Worm (Caenorhabditis elegans) whole organism, young adult: ENCODE results near the gene ncx-9.

Experiments
- D2030.7 ChIP-seq: fragments of 200-800 bp; sonication (Bioruptor generic); IDR thresholded peaks from 2 replicates; pipeline ENCODE4 v1.3.6; 2022; ENCODE audit warnings: missing genetic modification reagents, missing genetic modification characterization, missing compliant biosample characterization
- F10E7.11 ChIP-seq: sonication (generic microtip); optimal IDR thresholded peaks from 2 replicates; lab custom pipeline; 2017; ENCODE audit warnings: mild to moderate bottlenecking, missing genetic modification characterization, moderate library complexity, missing compliant biosample characterization
- F33H1.4 ChIP-seq: fragments of 200-800 bp; sonication (Bioruptor generic); IDR thresholded peaks from 2 replicates; pipeline ENCODE4 v1.3.6; 2022; ENCODE audit warnings: missing genetic modification reagents, missing genetic modification characterization, missing compliant biosample characterization
- F55B11.4 ChIP-seq: sonication (generic microtip); optimal IDR thresholded peaks from 2 replicates; lab custom pipeline; 2016; ENCODE audit warnings: missing compliant biosample characterization, missing genetic modification characterization, borderline replicate concordance; ENCODE audit not compliant: insufficient read depth
- Y53F4B.3 ChIP-seq: fragments of 200-800 bp; sonication (Bioruptor generic); IDR thresholded peaks from 2 replicates; pipeline ENCODE4 v1.3.6; 2022; ENCODE audit warnings: missing genetic modification reagents, missing genetic modification characterization, missing compliant biosample characterization
- Y95B8A.8 ChIP-seq: fragments of 200-800 bp; sonication (Bioruptor generic); IDR thresholded peaks from 2 replicates; pipeline ENCODE4 v1.3.6; 2022; ENCODE audit warnings: missing genetic modification reagents, missing genetic modification characterization, missing compliant biosample characterization
- akir-1 ChIP-seq: fragments of 200-800 bp; sonication (Bioruptor generic); optimal IDR thresholded peaks from 2 replicates; lab custom pipeline; 2018; ENCODE audit warnings: mild to moderate bottlenecking, missing genetic modification characterization, moderate library complexity, missing compliant biosample characterization
- cebp-1 ChIP-seq, 2 experiments: fragments of 200-800 bp in 1 of 2; sonication (Bioruptor generic) in 1 of 2; sonication (generic microtip) in 1 of 2; IDR thresholded peaks in 1 of 2; optimal IDR thresholded peaks in 1 of 2; 2 replicates each; pipeline versions ENCODE4 v1.3.6 to Lab custom; 2017 to 2022; ENCODE audit warnings: missing compliant biosample characterization in 2 of 2, missing genetic modification characterization in 2 of 2, mild to moderate bottlenecking in 1 of 2, missing genetic modification reagents in 1 of 2, moderate library complexity in 1 of 2
- ceh-40 ChIP-seq: fragments of 200-800 bp; sonication (Bioruptor generic); IDR thresholded peaks from 2 replicates; pipeline ENCODE4 v1.3.6; 2022; ENCODE audit warnings: missing genetic modification characterization, missing compliant biosample characterization
- die-1 ChIP-seq: sonication (generic microtip); optimal IDR thresholded peaks from 2 replicates; lab custom pipeline; 2016; ENCODE audit warnings: missing genotype, mild to moderate bottlenecking, missing genetic modification characterization, missing compliant biosample characterization
- dpff-1 ChIP-seq: sonication (generic microtip); optimal IDR thresholded peaks from 2 replicates; lab custom pipeline; 2017; ENCODE audit warnings: mild to moderate bottlenecking, missing genetic modification characterization, missing compliant biosample characterization
- egl-44 ChIP-seq: fragments of 200-800 bp; sonication (Bioruptor generic); IDR thresholded peaks from 2 replicates; pipeline ENCODE4 v1.3.6; 2022; ENCODE audit warnings: missing genetic modification reagents, missing genetic modification characterization, missing compliant biosample characterization
- egrh-3 ChIP-seq: fragments of 200-800 bp; sonication (Bioruptor generic); IDR thresholded peaks from 2 replicates; pipeline ENCODE4 v1.3.6; 2022; ENCODE audit warnings: missing genetic modification reagents, missing genetic modification characterization, missing compliant biosample characterization
- ekl-4 ChIP-seq: fragments of 200-800 bp; sonication (Bioruptor generic); IDR thresholded peaks from 2 replicates; pipeline ENCODE4 v1.3.6; 2022; ENCODE audit warnings: missing genetic modification reagents, missing genetic modification characterization, missing compliant biosample characterization
- hrde-1 ChIP-seq: sonication (generic microtip); optimal IDR thresholded peaks from 2 replicates; lab custom pipeline; 2016; ENCODE audit warnings: missing genetic modification characterization, mild to moderate bottlenecking, missing compliant biosample characterization, moderate library complexity, missing genotype, missing genetic modification reagents, borderline replicate concordance
- hsf-1 ChIP-seq: fragments of 200-800 bp; sonication (Bioruptor generic); IDR thresholded peaks from 2 replicates; pipeline ENCODE4 v1.3.6; 2022; ENCODE audit warnings: missing genetic modification reagents, missing genetic modification characterization, missing compliant biosample characterization
- lin-26 ChIP-seq: fragments of 200-800 bp; sonication (Bioruptor generic); IDR thresholded peaks from 2 replicates; pipeline ENCODE4 v1.3.6; 2022; ENCODE audit warnings: missing genetic modification reagents, missing genetic modification characterization, missing compliant biosample characterization
- lir-1 ChIP-seq: fragments of 200-800 bp; sonication (Bioruptor generic); conservative IDR thresholded peaks from 2 replicates; pipeline ENCODE4 v1.3.6; 2022; ENCODE audit warnings: missing genetic modification reagents, missing genetic modification characterization, missing compliant biosample characterization
- madf-6 ChIP-seq: fragments of 200-800 bp; sonication (Bioruptor generic); IDR thresholded peaks from 2 replicates; pipeline ENCODE4 v1.3.6; 2022; ENCODE audit warnings: missing genetic modification reagents, missing genetic modification characterization, missing compliant biosample characterization
- madf-8 ChIP-seq: fragments of 200-800 bp; sonication (Bioruptor generic); conservative IDR thresholded peaks from 2 replicates; pipeline ENCODE4 v1.3.6; 2022; ENCODE audit warnings: missing genetic modification reagents, missing genetic modification characterization, missing compliant biosample characterization
- nfya-1 ChIP-seq: sonication (generic microtip); optimal IDR thresholded peaks from 2 replicates; lab custom pipeline; 2017; ENCODE audit warnings: antibody characterized with exemption, missing compliant biosample characterization, missing genetic modification characterization, borderline replicate concordance; ENCODE audit not compliant: insufficient read depth
- nhr-179 ChIP-seq: sonication (generic microtip); optimal IDR thresholded peaks from 2 replicates; lab custom pipeline; 2016; ENCODE audit warnings: mild to moderate bottlenecking, missing genetic modification characterization, missing compliant biosample characterization
- rec-8 ChIP-seq, 2 experiments: sonication (generic microtip); optimal IDR thresholded peaks; 2 replicates each; lab custom pipeline; 2016; ENCODE audit warnings: mild to moderate bottlenecking in 2 of 2, missing genetic modification characterization in 2 of 2, missing genetic modification reagents in 2 of 2, missing genotype in 2 of 2, missing biosample characterization in 1 of 2, missing compliant biosample characterization in 1 of 2, moderate library complexity in 1 of 2
- repo-1 ChIP-seq: sonication (generic microtip); optimal IDR thresholded peaks from 2 replicates; lab custom pipeline; 2017; ENCODE audit warnings: mild to moderate bottlenecking, missing genetic modification characterization, missing compliant biosample characterization
- snpc-1.3 ChIP-seq: sonication (generic microtip); optimal IDR thresholded peaks from 2 replicates; lab custom pipeline; 2017; ENCODE audit warnings: missing genetic modification characterization, mild to moderate bottlenecking, missing compliant biosample characterization, antibody characterized with exemption, moderate library complexity, missing genotype, missing genetic modification reagents; ENCODE audit not compliant: insufficient read depth
- sptf-2 ChIP-seq: fragments of 200-800 bp; sonication (Bioruptor generic); optimal IDR thresholded peaks from 2 replicates; lab custom pipeline; 2018; ENCODE audit warnings: mild to moderate bottlenecking, missing genetic modification characterization, missing compliant biosample characterization
- unc-130 ChIP-seq: sonication (generic microtip); optimal IDR thresholded peaks from 2 replicates; lab custom pipeline; 2016; ENCODE audit warnings: missing genetic modification reagents, missing genetic modification characterization, missing compliant biosample characterization
- unc-62 ChIP-seq: fragments of 150-350 bp; optimal IDR thresholded peaks from 2 replicates; lab custom pipeline; 2014; ENCODE audit warnings: missing biosample characterization, missing genetic modification reagents, missing genetic modification characterization
- zim-3 ChIP-seq: sonication (generic microtip); optimal IDR thresholded peaks from 2 replicates; lab custom pipeline; 2017; ENCODE audit warnings: mild to moderate bottlenecking, missing genetic modification characterization, moderate library complexity, missing compliant biosample characterization
- ztf-22 ChIP-seq: fragments of 200-800 bp; sonication (Bioruptor generic); optimal IDR thresholded peaks from 2 replicates; lab custom pipeline; 2018; ENCODE audit warnings: mild to moderate bottlenecking, missing genetic modification characterization, moderate library complexity, missing compliant biosample characterization
- ztf-28 ChIP-seq: fragments of 200-800 bp; sonication (Bioruptor generic); IDR thresholded peaks from 2 replicates; pipeline ENCODE4 v1.3.6; 2022; ENCODE audit warnings: missing genetic modification reagents, missing genetic modification characterization, missing compliant biosample characterization
- ztf-6 ChIP-seq: fragments of 200-800 bp; sonication (Bioruptor generic); IDR thresholded peaks from 2 replicates; pipeline ENCODE4 v1.3.6; 2022; ENCODE audit warnings: missing genetic modification reagents, missing genetic modification characterization, missing compliant biosample characterization

The ncx-9 gene

ce11 chrV:4987097-4987496 is 8.0 kb downstream of the ncx-9 start, which contains the start of gene ncx-8:
TSS of gene ncx-8 (minus strand) at chrV:4987197.
- TF ChIP-seq F55B11.4 (tag; lab: Kevin White, UChicago) (no peak), madf-8 (GFP tag; lab: Robert Waterston, UW) (no peak), rec-8 (tag; optimal IDR thresholded peaks at IDR 0.05; lab: Kevin White, UChicago) (no peak), die-1 (tag; lab: Kevin White, UChicago) (no peak), ekl-4 (GFP tag; lab: Robert Waterston, UW) (no peak), zim-3 (tag; lab: Kevin White, UChicago) (no peak), Y95B8A.8 (GFP tag; lab: Robert Waterston, UW) (no peak), ztf-6 (GFP tag; lab: Robert Waterston, UW) (no peak), D2030.7 (GFP tag; lab: Robert Waterston, UW) (no peak), akir-1 (GFP tag; lab: Kevin White, UChicago) (no peak), hrde-1 (tag; lab: Kevin White, UChicago) (no peak), cebp-1 (GFP tag; IDR thresholded peaks at IDR 0.05; lab: Robert Waterston, UW) (no peak), cebp-1 (tag; optimal IDR thresholded peaks at IDR 0.05; lab: Kevin White, UChicago) (no peak), ztf-22 (GFP tag; lab: Kevin White, UChicago) (no peak), unc-62 (GFP tag; lab: Kevin White, UChicago) (no peak), hsf-1 (no peak), dpff-1 (tag; lab: Kevin White, UChicago) (no peak), egl-44 (GFP tag; lab: Robert Waterston, UW) (no peak)

- TF ChIP-seq unc-130 (GFP tag; lab: Kevin White, UChicago) (no peak), cebp-1 (GFP tag; IDR thresholded peaks at IDR 0.05; lab: Robert Waterston, UW) (no peak), cebp-1 (tag; optimal IDR thresholded peaks at IDR 0.05; lab: Kevin White, UChicago) (no peak)
Observed at ce11 chrV:4983091-4983490, 12.0 kb downstream of the ncx-9 start, which contains the start of gene srsx-13. TSS of gene srsx-13 (minus strand) at chrV:4983191.

DNA sequence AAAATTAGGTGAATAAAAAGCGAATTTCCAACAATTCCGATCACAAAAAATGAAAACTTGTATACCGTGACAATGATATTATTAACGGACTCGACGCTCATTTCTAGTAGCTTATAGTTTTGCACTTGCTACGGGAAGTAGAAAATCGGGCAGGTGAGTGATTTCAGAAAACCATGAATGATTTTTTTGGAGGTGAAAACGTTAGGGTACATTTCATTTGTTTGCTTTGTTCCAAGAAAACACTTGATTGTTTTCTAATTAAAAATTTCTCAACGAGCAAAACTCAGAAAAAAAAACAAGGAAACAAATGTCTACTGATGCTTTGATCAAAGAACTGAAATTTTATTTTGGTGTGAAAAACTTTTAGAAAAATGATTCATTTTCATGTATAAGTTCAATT is 14.2 kb downstream of the ncx-9 start, which contains the start of gene srsx-12:
Gene srsx-12, minus strand, starts transcription at position 101 of the 400 bp plus-strand sequence.
- no peak for TF ChIP-seq F10E7.11 (tag; lab: Kevin White, UChicago)

- TF ChIP-seq madf-6 (GFP tag; lab: Robert Waterston, UW) (no peak), lir-1 (GFP tag; lab: Robert Waterston, UW) (no peak), snpc-1.3 (no peak), F33H1.4 (GFP tag; lab: Robert Waterston, UW) (no peak), ztf-28 (GFP tag; lab: Robert Waterston, UW) (no peak), Y53F4B.3 (GFP tag; lab: Robert Waterston, UW) (no peak), lin-26 (GFP tag; lab: Robert Waterston, UW) (no peak), repo-1 (tag; lab: Kevin White, UChicago) (no peak), sptf-2 (no peak), nhr-179 (tag; lab: Kevin White, UChicago) (no peak), egrh-3 (GFP tag; lab: Robert Waterston, UW) (no peak), rec-8 (tag; optimal IDR thresholded peaks at IDR 0.05; lab: Kevin White, UChicago) (no peak), ceh-40 (GFP tag; lab: Robert Waterston, UW) (no peak), nfya-1 (tag; lab: Kevin White, UChicago) (no peak), egl-44 (GFP tag; lab: Robert Waterston, UW) (no peak)
Observed at ce11 chrV:4980094-4980493, 15.0 kb downstream of the ncx-9 start.
